Worm (Caenorhabditis elegans): ENCODE measurements around the gene C28D4.8.
A peak's percentile ranks its signal among the peaks of the same experiment; 100 is the strongest.

DNA sequence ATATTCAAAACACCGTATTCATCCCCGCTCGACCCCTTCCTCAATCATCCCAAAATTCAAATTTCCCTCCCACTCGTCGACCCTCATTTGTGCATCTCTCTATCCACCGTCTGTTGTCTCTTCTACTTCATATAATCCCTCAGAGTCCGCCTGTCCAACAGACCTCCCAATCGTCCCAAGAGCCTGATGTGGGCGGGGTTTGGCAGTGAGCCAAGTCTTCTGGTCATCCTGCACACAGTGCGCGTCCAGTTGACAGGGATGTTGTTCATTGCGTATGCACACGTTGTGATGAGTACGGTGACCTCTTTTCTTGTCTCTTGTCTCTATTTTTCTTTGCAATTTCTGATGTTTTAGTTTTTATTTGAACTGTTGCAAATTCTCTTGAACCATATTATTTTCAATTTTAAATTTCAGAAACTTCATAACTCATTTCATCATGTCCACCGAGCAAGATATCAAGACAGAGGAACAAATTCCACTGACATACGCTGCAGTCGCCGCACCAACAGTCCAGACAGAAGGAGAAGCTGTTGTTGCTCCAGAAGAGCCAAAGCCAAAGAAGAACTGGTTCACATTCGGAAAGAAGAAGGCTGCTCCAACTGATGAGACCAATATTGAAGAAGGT is 24.0 kb upstream of the C28D4.8 start, which contains the start of gene cav-1:
- no peak for TF ChIP-seq med-1 (GFP tag; optimal IDR thresholded peaks at IDR 0.05; ENCODE audit: insufficient read depth)
- 0 out of 2 replicates have a peak, but pooled peaks have one; percentile 10 for TF ChIP-seq flt-1 (GFP tag; IDR thresholded peaks at IDR 0.05)
- TF ChIP-seq ztf-29 (GFP tag; IDR thresholded peaks at IDR 0.05) = no peak
